Worm (Caenorhabditis elegans) whole organism, early embryonic: Measurements from ENCODE around the gene T10H4.13.
"Not testable (repeated sequence)": the region's sequence is repeated elsewhere in the genome, so short reads cannot be mapped to it uniquely, and the experiment has no call there.

Experiments
- B0310.2 ChIP-seq: sonication (generic microtip); optimal IDR thresholded peaks from 2 replicates; lab custom pipeline; 2016; ENCODE audit warnings: mild to moderate bottlenecking, missing genetic modification characterization, missing compliant biosample characterization
- F13C5.2 ChIP-seq: sonication (generic microtip); optimal IDR thresholded peaks from 2 replicates; lab custom pipeline; 2017; ENCODE audit warnings: mild to moderate bottlenecking, missing genetic modification characterization, inconsistent platforms, missing compliant biosample characterization
- aly-1 ChIP-seq: sonication (generic microtip); optimal IDR thresholded peaks from 2 replicates; lab custom pipeline; 2016; ENCODE audit warnings: missing genetic modification characterization, missing compliant biosample characterization
- ama-1 ChIP-seq: fragments of 150-350 bp; optimal IDR thresholded peaks from 2 replicates; lab custom pipeline; 2014
- ceh-13 ChIP-seq: fragments of 200-800 bp; sonication (Bioruptor generic); optimal IDR thresholded peaks from 2 replicates; lab custom pipeline; 2018; ENCODE audit warnings: mild to moderate bottlenecking, missing genetic modification characterization, missing compliant biosample characterization
- ceh-36 ChIP-seq: sonication (generic microtip); optimal IDR thresholded peaks from 2 replicates; lab custom pipeline; 2016; ENCODE audit warnings: missing genetic modification characterization, inconsistent platforms, missing compliant biosample characterization
- ets-7 ChIP-seq: sonication (generic microtip); optimal IDR thresholded peaks from 2 replicates; lab custom pipeline; 2016; ENCODE audit warnings: missing genotype, missing genetic modification characterization, missing compliant biosample characterization
- flt-1 ChIP-seq: fragments of 200-800 bp; sonication (Bioruptor generic); IDR thresholded peaks from 2 replicates; pipeline ENCODE4 v1.3.6; 2022; ENCODE audit warnings: missing genetic modification characterization, missing compliant biosample characterization
- hmbx-1 ChIP-seq: sonication (generic microtip); optimal IDR thresholded peaks from 2 replicates; lab custom pipeline; 2016; ENCODE audit warnings: mild to moderate bottlenecking, missing genetic modification characterization, missing compliant biosample characterization
- hmg-4 ChIP-seq: fragments of 200-800 bp; sonication (Bioruptor generic); optimal IDR thresholded peaks from 2 replicates; lab custom pipeline; 2018; ENCODE audit warnings: mild to moderate bottlenecking, missing genetic modification characterization, missing compliant biosample characterization
- hnd-1 ChIP-seq: sonication (generic microtip); optimal IDR thresholded peaks from 2 replicates; lab custom pipeline; 2016; ENCODE audit warnings: missing genetic modification characterization, missing compliant biosample characterization
- pes-1 ChIP-seq: fragments of 200-800 bp; sonication (Bioruptor generic); IDR thresholded peaks from 2 replicates; pipeline ENCODE4 v1.3.6; 2022; ENCODE audit warnings: missing genetic modification reagents, missing genetic modification characterization, missing compliant biosample characterization
- scrt-1 ChIP-seq: fragments of 200-800 bp; sonication (Bioruptor generic); IDR thresholded peaks from 2 replicates; pipeline ENCODE4 v1.3.6; 2022; ENCODE audit warnings: missing genetic modification characterization, missing compliant biosample characterization
- sea-1 ChIP-seq: fragments of 200-800 bp; sonication (Bioruptor generic); conservative IDR thresholded peaks from 2 replicates; pipeline ENCODE4 v1.3.6; 2022; ENCODE audit warnings: missing genetic modification characterization, missing compliant biosample characterization
- tbx-11 ChIP-seq: fragments of 200-800 bp; sonication (Bioruptor generic); IDR thresholded peaks from 2 replicates; pipeline ENCODE4 v1.3.6; 2022; ENCODE audit warnings: missing genetic modification characterization, missing compliant biosample characterization
- tbx-37 ChIP-seq: fragments of 200-800 bp; sonication (Bioruptor generic); conservative IDR thresholded peaks from 2 replicates; pipeline ENCODE4 v1.3.6; 2022; ENCODE audit warnings: missing genetic modification reagents, missing genetic modification characterization, missing compliant biosample characterization
- tra-4 ChIP-seq: sonication (generic microtip); optimal IDR thresholded peaks from 2 replicates; lab custom pipeline; 2017; ENCODE audit warnings: missing genetic modification characterization, missing compliant biosample characterization

The T10H4.13 gene

DNA sequence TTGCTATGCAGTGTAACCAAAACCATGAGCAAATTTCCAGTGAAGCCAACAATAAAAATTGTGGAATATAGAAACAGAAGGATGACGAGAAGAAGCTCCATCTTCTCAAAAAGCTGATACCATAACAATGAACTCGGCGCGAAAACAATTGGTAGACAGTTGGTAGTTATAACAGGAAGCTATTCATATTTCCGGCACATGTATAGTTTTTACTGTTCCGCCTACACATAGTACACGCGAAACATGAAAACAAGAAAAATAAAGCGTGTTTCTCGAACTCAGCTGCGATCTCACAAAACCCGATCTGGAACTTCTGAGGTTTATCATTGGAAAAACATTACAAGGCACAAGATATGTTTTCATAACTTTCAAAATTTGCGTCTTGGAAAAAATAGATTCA is 8.3 kb downstream of the T10H4.13 start, which contains the start of gene srsx-37:
TSS of gene srsx-37 (minus strand) at position 101 of the 400 bp plus-strand sequence.
- TF ChIP-seq hnd-1 (tag; lab: Kevin White, UChicago) (no peak), sea-1 (no peak), tbx-37 (GFP tag; lab: Robert Waterston, UW) (no peak), ama-1 (lab: Kevin White, UChicago) (no peak), pes-1 (no peak), ceh-36 (tag; lab: Kevin White, UChicago) (no peak), scrt-1 (GFP tag; lab: Robert Waterston, UW) (no peak), ets-7 (tag; lab: Kevin White, UChicago) (no peak), ceh-13 (GFP tag; lab: Kevin White, UChicago) (no peak), hmg-4 (GFP tag; lab: Kevin White, UChicago) (no peak), F13C5.2 (tag; lab: Kevin White, UChicago) (no peak), aly-1 (tag; lab: Kevin White, UChicago) (no peak), tbx-11 (no peak), tra-4 (tag; lab: Kevin White, UChicago) (no peak), hmbx-1 (no peak), B0310.2 (tag; lab: Kevin White, UChicago) (no peak), flt-1 (no peak)

DNA sequence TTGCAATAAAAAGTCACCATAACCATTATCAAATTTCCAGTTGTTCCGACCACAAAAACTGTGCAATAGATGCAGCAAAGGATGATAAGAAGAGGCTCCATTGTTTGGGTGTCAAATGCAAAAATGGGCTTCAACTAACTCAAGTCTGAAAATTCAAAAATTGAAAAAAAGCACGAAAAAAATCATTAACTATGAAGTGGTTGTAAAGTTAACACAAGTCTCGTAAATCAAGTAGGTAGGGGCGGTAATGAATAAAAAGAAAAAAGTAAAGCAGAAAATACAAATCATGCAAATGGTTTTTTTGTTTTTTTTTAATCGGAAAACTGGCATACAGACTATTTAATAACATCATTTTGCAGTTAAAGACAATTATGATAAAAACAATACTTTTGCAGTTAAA is 10.6 kb downstream of the T10H4.13 start, which contains the start of gene srsx-39:
TSS of gene srsx-39 (minus strand) at position 101 of the 400 bp plus-strand sequence.
- TF ChIP-seq flt-1; pes-1; scrt-1 (GFP tag; lab: Robert Waterston, UW): not testable (repeated sequence)

DNA sequence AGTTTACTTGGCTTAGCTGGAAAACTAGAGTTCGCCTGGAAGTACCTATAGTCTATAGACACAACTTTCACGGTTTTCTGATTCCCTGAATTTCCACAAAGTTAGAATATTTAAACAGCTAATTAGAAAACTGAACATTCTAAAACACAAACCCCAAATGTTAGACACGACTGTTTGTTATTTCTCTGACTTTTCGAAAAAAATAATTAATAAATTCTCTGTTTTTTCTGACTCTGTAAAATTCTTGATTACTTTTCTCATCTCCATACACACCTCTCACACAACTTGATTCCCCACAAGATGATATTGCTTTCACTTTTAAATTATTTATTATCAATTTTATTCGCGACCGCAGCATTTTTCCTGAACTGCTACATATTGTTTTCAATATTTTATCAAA is 13.8 kb downstream of the T10H4.13 start, which contains the start of gene srbc-75:
TSS of gene srbc-75 (plus strand) at position 301 of the 400 bp plus-strand sequence.
- TF ChIP-seq tbx-11 (no peak), aly-1 (tag; lab: Kevin White, UChicago) (no peak), hmbx-1 (no peak), hnd-1 (tag; lab: Kevin White, UChicago) (no peak), tra-4 (tag; lab: Kevin White, UChicago) (no peak), hmg-4 (GFP tag; lab: Kevin White, UChicago) (no peak), tbx-37 (GFP tag; lab: Robert Waterston, UW) (no peak), ets-7 (tag; lab: Kevin White, UChicago) (no peak), sea-1 (no peak), ama-1 (lab: Kevin White, UChicago) (no peak), scrt-1 (GFP tag; lab: Robert Waterston, UW) (no peak), pes-1 (no peak), ceh-36 (tag; lab: Kevin White, UChicago) (no peak), F13C5.2 (tag; lab: Kevin White, UChicago) (no peak), flt-1 (no peak), B0310.2 (tag; lab: Kevin White, UChicago) (no peak)

DNA sequence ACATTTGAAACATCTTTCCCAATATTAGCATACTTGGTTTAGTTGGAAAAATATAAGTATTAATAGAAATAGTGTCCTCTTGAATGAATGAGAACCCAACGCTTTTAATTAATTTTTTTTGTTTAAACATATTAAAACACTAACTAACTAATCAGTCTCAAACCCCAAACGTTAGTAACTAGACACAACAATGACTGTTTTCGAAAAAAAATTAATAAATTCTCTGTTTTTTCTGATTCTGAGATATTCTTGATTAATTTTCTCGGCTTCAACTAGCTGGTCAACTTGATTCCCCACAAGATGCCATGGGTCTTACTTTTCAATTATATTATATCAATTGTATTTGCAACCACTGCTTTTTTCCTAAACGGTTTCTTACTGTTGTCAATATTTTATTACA is 15.2 kb downstream of the T10H4.13 start, which contains the start of gene srbc-76:
TSS of gene srbc-76 (plus strand) at position 301 of the 400 bp plus-strand sequence.
- TF ChIP-seq hmbx-1 (no peak), B0310.2 (tag; lab: Kevin White, UChicago) (no peak), scrt-1 (GFP tag; lab: Robert Waterston, UW) (no peak), ama-1 (lab: Kevin White, UChicago) (no peak), tbx-11 (no peak), flt-1 (no peak)

DNA sequence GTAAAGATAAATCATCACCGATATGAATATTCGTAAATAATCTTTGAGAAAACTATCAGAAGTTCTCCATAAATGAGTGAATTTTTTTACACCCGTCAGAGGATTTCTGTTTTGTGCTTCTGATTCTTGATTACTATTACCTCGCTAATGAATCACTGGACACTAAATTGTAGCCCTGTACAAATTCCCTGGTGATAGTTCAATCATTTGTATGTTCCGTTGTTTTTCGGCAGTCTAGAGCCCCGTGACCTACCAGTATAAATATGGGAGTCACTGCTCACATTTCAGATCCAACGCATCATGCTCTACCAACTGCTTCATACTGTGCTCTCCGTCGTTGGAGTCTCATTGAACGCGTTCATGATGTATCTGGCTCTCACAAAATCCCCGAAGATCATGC is 17.0 kb downstream of the T10H4.13 start, which contains the start of gene srd-28:
TSS of gene srd-28 (plus strand) at position 301 of the 400 bp plus-strand sequence.
- TF ChIP-seq B0310.2 (tag; lab: Kevin White, UChicago); flt-1; ceh-36 (tag; lab: Kevin White, UChicago): not testable (repeated sequence)

DNA sequence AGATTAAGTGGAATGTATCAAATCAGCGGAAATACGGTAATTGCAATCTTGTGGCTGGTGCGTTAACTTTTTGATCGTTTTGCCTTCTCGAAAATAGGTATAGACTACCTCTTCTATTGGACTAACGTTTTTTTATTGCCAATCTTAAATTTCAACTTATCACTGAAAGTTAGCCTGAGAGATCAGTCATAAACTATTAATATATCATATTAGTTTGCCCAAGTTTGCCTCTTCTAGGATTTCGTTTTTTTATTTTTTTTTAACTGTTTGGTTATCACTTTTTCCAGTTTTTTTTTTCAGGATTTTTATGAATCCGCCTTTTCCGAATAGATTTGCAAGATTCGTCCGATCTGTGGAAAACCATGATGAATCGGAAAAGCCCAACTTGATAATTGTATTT is 22.8 kb downstream of the T10H4.13 start, which contains the start of gene kin-30:
TSS of gene kin-30 (plus strand) at position 301 of the 400 bp plus-strand sequence.
- no peak for TF ChIP-seq tbx-11
- TF ChIP-seq ceh-13 (GFP tag; lab: Kevin White, UChicago): no peak
- TF ChIP-seq flt-1: no peak
- no peak for TF ChIP-seq B0310.2 (tag; lab: Kevin White, UChicago)
- no peak for TF ChIP-seq tbx-37 (GFP tag; lab: Robert Waterston, UW)
- TF ChIP-seq F13C5.2 (tag; lab: Kevin White, UChicago): no peak
- no peak for TF ChIP-seq hmg-4 (GFP tag; lab: Kevin White, UChicago)
- TF ChIP-seq pes-1: no peak
- TF ChIP-seq ama-1 (lab: Kevin White, UChicago): no peak
- TF ChIP-seq ceh-36 (tag; lab: Kevin White, UChicago): no peak

DNA sequence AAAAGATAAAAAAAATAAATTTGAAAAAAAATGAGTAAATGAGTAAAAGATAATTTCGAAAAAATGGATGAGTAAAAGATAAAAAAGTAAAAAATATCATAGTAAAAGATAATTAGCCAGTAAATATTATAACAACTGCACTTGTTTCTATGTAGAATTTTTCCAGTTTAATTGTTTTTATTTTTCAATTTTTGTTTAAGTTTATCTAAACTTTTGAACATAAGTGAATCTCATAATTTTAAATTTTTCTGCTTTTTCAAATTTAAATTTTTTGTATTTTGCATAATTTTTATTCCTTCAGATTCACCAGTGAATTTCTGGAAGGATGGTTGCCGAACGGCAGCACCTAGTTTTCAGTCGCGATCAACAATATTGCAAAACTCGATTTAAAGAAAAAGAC is 26.0 kb downstream of the T10H4.13 start, which contains the start of gene chil-12:
TSS of gene chil-12 (plus strand) at position 301 of the 400 bp plus-strand sequence.
- TF ChIP-seq sea-1 (no peak), ceh-13 (GFP tag; lab: Kevin White, UChicago) (no peak), ets-7 (tag; lab: Kevin White, UChicago) (no peak), B0310.2 (tag; lab: Kevin White, UChicago) (no peak), flt-1 (no peak), ama-1 (lab: Kevin White, UChicago) (no peak), hmbx-1 (no peak), F13C5.2 (tag; lab: Kevin White, UChicago) (no peak), scrt-1 (GFP tag; lab: Robert Waterston, UW) (no peak)

DNA sequence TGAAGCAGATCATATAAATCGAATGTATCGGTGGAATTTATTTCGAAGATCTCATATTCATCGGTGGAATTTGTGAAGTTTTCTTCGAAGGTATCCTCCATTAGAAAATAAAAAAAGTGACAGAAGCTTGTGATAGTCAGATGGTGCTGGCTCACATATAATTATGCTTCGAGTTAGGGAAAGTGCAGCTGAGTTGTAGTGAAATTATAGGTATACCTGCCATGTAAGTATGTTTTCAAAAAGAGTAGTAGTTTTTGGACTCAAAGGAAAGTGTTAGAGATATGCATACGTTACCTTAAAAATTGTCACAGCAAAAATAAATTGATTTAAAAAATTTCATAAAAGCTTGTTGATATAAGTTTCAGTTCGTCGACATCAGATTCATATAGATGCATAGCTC is 27.1 kb downstream of the T10H4.13 start, which contains the start of gene srw-11:
TSS of gene srw-11 (minus strand) at position 101 of the 400 bp plus-strand sequence.
- TF ChIP-seq sea-1 (no peak), flt-1 (no peak), F13C5.2 (tag; lab: Kevin White, UChicago) (no peak), hnd-1 (tag; lab: Kevin White, UChicago) (no peak), pes-1 (no peak), ets-7 (tag; lab: Kevin White, UChicago) (no peak), aly-1 (tag; lab: Kevin White, UChicago) (no peak)
